Fruit fly (Drosophila melanogaster) whole organism, embryonic: Measurements from ENCODE around the gene CG31883.

Experiments
- Asciz ChIP-seq: fragments of 200-800 bp; sonication (Bioruptor generic); optimal IDR thresholded peaks from 2 replicates; lab custom pipeline; 2017; ENCODE audit warnings: missing biosample characterization, mild to moderate bottlenecking, missing genetic modification characterization, missing genetic modification reagents
- Atf-2 ChIP-seq: fragments of 200-800 bp; sonication (Bioruptor generic); optimal IDR thresholded peaks from 2 replicates; lab custom pipeline; 2016; ENCODE audit warnings: missing biosample characterization, missing genetic modification characterization
- Bdp1 ChIP-seq: fragments of 200-800 bp; sonication (Bioruptor generic); optimal IDR thresholded peaks from 3 replicates; lab custom pipeline; 2016; ENCODE audit warnings: missing biosample characterization, missing genetic modification characterization
- Blimp-1 ChIP-seq: fragments of 200-800 bp; sonication (Bioruptor generic); optimal IDR thresholded peaks from 3 replicates; lab custom pipeline; 2018; ENCODE audit warnings: missing biosample characterization, missing genetic modification characterization, mild to moderate bottlenecking, moderate library complexity, missing genetic modification reagents
- C15 ChIP-seq: fragments of 200-800 bp; sonication (Bioruptor generic); IDR thresholded peaks from 3 replicates; pipeline ENCODE4 v1.3.6; 2022; ENCODE audit warnings: missing biosample characterization, missing genetic modification characterization
- CG10274 ChIP-seq: fragments of 200-800 bp; sonication (Bioruptor generic); optimal IDR thresholded peaks from 3 replicates; lab custom pipeline; 2017; ENCODE audit warnings: missing biosample characterization, mild to moderate bottlenecking, missing genetic modification characterization
- CG10321 ChIP-seq: fragments of 200-800 bp; sonication (Bioruptor generic); IDR thresholded peaks from 2 replicates; pipeline ENCODE4 v1.3.6; 2022; ENCODE audit warnings: missing biosample characterization, missing genetic modification characterization
- CG15479 ChIP-seq: fragments of 200-800 bp; sonication (Bioruptor generic); optimal IDR thresholded peaks from 3 replicates; lab custom pipeline; 2019; ENCODE audit warnings: missing biosample characterization, mild to moderate bottlenecking, missing genetic modification characterization, moderate library complexity
- CG16813 ChIP-seq: fragments of 200-800 bp; sonication (Bioruptor generic); IDR thresholded peaks from 3 replicates; pipeline ENCODE4 v1.3.6; 2022; ENCODE audit warnings: missing biosample characterization, missing genetic modification characterization; ENCODE audit not compliant: partially characterized antibody
- CG16815 ChIP-seq: fragments of 200-800 bp; sonication (Bioruptor generic); optimal IDR thresholded peaks from 3 replicates; lab custom pipeline; 2017; ENCODE audit warnings: missing biosample characterization, mild to moderate bottlenecking, missing genetic modification characterization
- CG17802 ChIP-seq: fragments of 200-800 bp; sonication (Bioruptor generic); optimal IDR thresholded peaks from 2 replicates; lab custom pipeline; 2018; ENCODE audit warnings: missing biosample characterization, mild to moderate bottlenecking, missing genetic modification characterization, moderate library complexity
- CG18599 ChIP-seq: fragments of 200-800 bp; sonication (Bioruptor generic); optimal IDR thresholded peaks from 3 replicates; lab custom pipeline; 2017; ENCODE audit warnings: missing biosample characterization, missing genetic modification characterization, mild to moderate bottlenecking, moderate library complexity, missing genetic modification reagents
- CG2875 ChIP-seq: fragments of 200-800 bp; sonication (Bioruptor generic); optimal IDR thresholded peaks from 2 replicates; lab custom pipeline; 2017; ENCODE audit warnings: missing biosample characterization, mild to moderate bottlenecking, missing genetic modification characterization, missing genetic modification reagents
- CG3995 ChIP-seq: fragments of 200-800 bp; sonication (Bioruptor generic); optimal IDR thresholded peaks from 3 replicates; lab custom pipeline; 2016; ENCODE audit warnings: missing biosample characterization, missing genetic modification characterization
- CG8089 ChIP-seq: fragments of 200-800 bp; sonication (Bioruptor generic); optimal IDR thresholded peaks from 3 replicates; lab custom pipeline; 2016; ENCODE audit warnings: missing biosample characterization, missing genetic modification characterization
- CG9876 ChIP-seq: fragments of 200-800 bp; sonication (Bioruptor generic); optimal IDR thresholded peaks from 2 replicates; lab custom pipeline; 2016; ENCODE audit warnings: missing biosample characterization, missing genetic modification characterization
- CkIIα-i1 ChIP-seq: fragments of 200-800 bp; sonication (Bioruptor generic); IDR thresholded peaks from 2 replicates; pipeline ENCODE4 v1.3.6; 2022; ENCODE audit warnings: missing biosample characterization, missing genetic modification characterization
- D19B ChIP-seq: fragments of 200-800 bp; sonication (Bioruptor generic); optimal IDR thresholded peaks from 2 replicates; lab custom pipeline; 2017; ENCODE audit warnings: missing biosample characterization, mild to moderate bottlenecking, missing genetic modification characterization
- Dad ChIP-seq: fragments of 200-800 bp; sonication (Bioruptor generic); optimal IDR thresholded peaks from 3 replicates; lab custom pipeline; 2016; ENCODE audit warnings: missing biosample characterization, missing genetic modification characterization
- Deaf1 ChIP-seq: fragments of 200-800 bp; optimal IDR thresholded peaks from 3 replicates; lab custom pipeline; 2019; ENCODE audit warnings: missing biosample characterization, mild to moderate bottlenecking, missing genetic modification characterization, moderate library complexity
- E2f1 ChIP-seq: fragments of 200-800 bp; sonication (Bioruptor generic); IDR thresholded peaks from 2 replicates; pipeline ENCODE4 v1.3.6; 2022; ENCODE audit warnings: missing biosample characterization, missing genetic modification characterization
- E2f2 ChIP-seq: fragments of 200-800 bp; sonication (Bioruptor generic); IDR thresholded peaks from 2 replicates; pipeline ENCODE4 v1.3.6; 2022; ENCODE audit warnings: missing biosample characterization, missing genetic modification characterization
- HLH3B ChIP-seq: fragments of 200-800 bp; sonication (Bioruptor generic); IDR thresholded peaks from 2 replicates; pipeline ENCODE4 v1.3.6; 2022; ENCODE audit warnings: missing biosample characterization, missing genetic modification characterization
- HLH4C ChIP-seq: fragments of 200-800 bp; sonication (Bioruptor generic); IDR thresholded peaks from 3 replicates; pipeline ENCODE4 v1.3.6; 2022; ENCODE audit warnings: missing biosample characterization, missing genetic modification characterization; ENCODE audit not compliant: partially characterized antibody
- Hey ChIP-seq: fragments of 200-800 bp; sonication (Bioruptor generic); optimal IDR thresholded peaks from 3 replicates; lab custom pipeline; 2018; ENCODE audit warnings: missing biosample characterization, mild to moderate bottlenecking, missing genetic modification characterization
- HmgD ChIP-seq: fragments of 200-800 bp; sonication (Bioruptor generic); optimal IDR thresholded peaks from 3 replicates; lab custom pipeline; 2016; ENCODE audit warnings: missing biosample characterization, missing genetic modification characterization
- Hr78 ChIP-seq, 2 experiments: fragments of 200-800 bp in 1 of 2; fragments of >200 bp in 1 of 2; sonication (Bioruptor generic) in 1 of 2; optimal IDR thresholded peaks; 2 replicates each; lab custom pipeline; 2017 to 2019; ENCODE audit warnings: missing biosample characterization in 2 of 2, missing genetic modification characterization in 2 of 2, mild to moderate bottlenecking in 1 of 2, moderate library complexity in 1 of 2
- Oaz ChIP-seq: fragments of 200-800 bp; sonication (Bioruptor generic); IDR thresholded peaks from 2 replicates; pipeline ENCODE4 v1.3.6; 2022; ENCODE audit warnings: missing biosample characterization, missing genetic modification characterization
- abd-A ChIP-seq: fragments of 200-800 bp; sonication (Bioruptor generic); optimal IDR thresholded peaks from 3 replicates; lab custom pipeline; 2019; ENCODE audit warnings: missing biosample characterization, mild to moderate bottlenecking, missing genetic modification characterization, moderate library complexity
- ac ChIP-seq: fragments of 200-800 bp; sonication (Bioruptor generic); optimal IDR thresholded peaks from 3 replicates; lab custom pipeline; 2017; ENCODE audit warnings: missing biosample characterization, mild to moderate bottlenecking, missing genetic modification characterization
- al ChIP-seq: fragments of 200-800 bp; sonication (Bioruptor generic); IDR thresholded peaks from 2 replicates; pipeline ENCODE4 v1.3.6; 2022; ENCODE audit warnings: missing biosample characterization, missing genetic modification characterization
- az2 ChIP-seq: fragments of 200-800 bp; sonication (Bioruptor generic); optimal IDR thresholded peaks from 3 replicates; lab custom pipeline; 2016; ENCODE audit warnings: missing biosample characterization, missing genetic modification characterization
- br ChIP-seq: fragments of >200 bp; optimal IDR thresholded peaks from 2 replicates; lab custom pipeline; 2017
- cad ChIP-seq: fragments of >200 bp; optimal IDR thresholded peaks from 2 replicates; lab custom pipeline; 2017; ENCODE audit warnings: missing biosample characterization, missing genetic modification characterization
- ewg ChIP-seq: fragments of 200-800 bp; sonication (Bioruptor generic); optimal IDR thresholded peaks from 3 replicates; lab custom pipeline; 2017; ENCODE audit warnings: mild to moderate bottlenecking, missing biosample characterization, missing genetic modification reagents, missing genetic modification characterization
- grn ChIP-seq: fragments of 200-800 bp; sonication (Bioruptor generic); optimal IDR thresholded peaks from 3 replicates; lab custom pipeline; 2017; ENCODE audit warnings: missing biosample characterization, missing genetic modification characterization
- ind ChIP-seq: fragments of 200-800 bp; sonication (Bioruptor generic); optimal IDR thresholded peaks from 3 replicates; lab custom pipeline; 2016; ENCODE audit warnings: missing biosample characterization, missing genetic modification characterization
- jumu ChIP-seq: fragments of 200-800 bp; sonication (Bioruptor generic); optimal IDR thresholded peaks from 3 replicates; lab custom pipeline; 2016; ENCODE audit warnings: missing biosample characterization, missing genetic modification characterization
- kah ChIP-seq: fragments of 200-800 bp; sonication (Bioruptor generic); optimal IDR thresholded peaks from 2 replicates; lab custom pipeline; 2018; ENCODE audit warnings: missing biosample characterization, mild to moderate bottlenecking, missing genetic modification characterization
- lola ChIP-seq, 3 experiments: fragments of >200 bp in 2 of 3; fragments of 200-800 bp in 1 of 3; sonication (Bioruptor generic) in 1 of 3; optimal IDR thresholded peaks; 2 replicates each; lab custom pipeline; 2017 to 2019; ENCODE audit warnings: missing biosample characterization in 3 of 3, missing genetic modification characterization in 3 of 3, mild to moderate bottlenecking in 1 of 3, moderate library complexity in 1 of 3
- nerfin-2 ChIP-seq: fragments of 200-800 bp; sonication (Bioruptor generic); IDR thresholded peaks from 2 replicates; pipeline ENCODE4 v1.3.6; 2022; ENCODE audit warnings: missing biosample characterization, missing genetic modification characterization; ENCODE audit not compliant: partially characterized antibody
- rib ChIP-seq: fragments of 200-800 bp; sonication (Bioruptor generic); IDR thresholded peaks from 2 replicates; pipeline ENCODE4 v1.3.6; 2022; ENCODE audit warnings: missing biosample characterization, missing genetic modification characterization
- schlank ChIP-seq: fragments of 200-800 bp; sonication (Bioruptor generic); optimal IDR thresholded peaks from 2 replicates; lab custom pipeline; 2018; ENCODE audit warnings: missing biosample characterization, mild to moderate bottlenecking, missing genetic modification characterization
- scrt ChIP-seq: fragments of 200-800 bp; sonication (Bioruptor generic); optimal IDR thresholded peaks from 2 replicates; lab custom pipeline; 2018; ENCODE audit warnings: missing biosample characterization, mild to moderate bottlenecking, missing genetic modification characterization, moderate library complexity
- sim ChIP-seq: fragments of 200-800 bp; sonication (Bioruptor generic); IDR thresholded peaks from 2 replicates; pipeline ENCODE4 v1.3.6; 2022; ENCODE audit warnings: missing biosample characterization, missing genetic modification characterization
- sima ChIP-seq: fragments of 200-800 bp; sonication (Bioruptor generic); optimal IDR thresholded peaks from 2 replicates; lab custom pipeline; 2016; ENCODE audit warnings: missing biosample characterization, missing genetic modification characterization
- slp2 ChIP-seq: fragments of 200-800 bp; sonication (Bioruptor generic); optimal IDR thresholded peaks from 2 replicates; lab custom pipeline; 2016; ENCODE audit warnings: missing biosample characterization, missing genetic modification characterization
- sr ChIP-seq: fragments of 200-800 bp; sonication (Bioruptor generic); IDR thresholded peaks from 3 replicates; pipeline ENCODE4 v1.3.6; 2022; ENCODE audit warnings: missing biosample characterization, missing genetic modification characterization

The CG31883 gene

DNA sequence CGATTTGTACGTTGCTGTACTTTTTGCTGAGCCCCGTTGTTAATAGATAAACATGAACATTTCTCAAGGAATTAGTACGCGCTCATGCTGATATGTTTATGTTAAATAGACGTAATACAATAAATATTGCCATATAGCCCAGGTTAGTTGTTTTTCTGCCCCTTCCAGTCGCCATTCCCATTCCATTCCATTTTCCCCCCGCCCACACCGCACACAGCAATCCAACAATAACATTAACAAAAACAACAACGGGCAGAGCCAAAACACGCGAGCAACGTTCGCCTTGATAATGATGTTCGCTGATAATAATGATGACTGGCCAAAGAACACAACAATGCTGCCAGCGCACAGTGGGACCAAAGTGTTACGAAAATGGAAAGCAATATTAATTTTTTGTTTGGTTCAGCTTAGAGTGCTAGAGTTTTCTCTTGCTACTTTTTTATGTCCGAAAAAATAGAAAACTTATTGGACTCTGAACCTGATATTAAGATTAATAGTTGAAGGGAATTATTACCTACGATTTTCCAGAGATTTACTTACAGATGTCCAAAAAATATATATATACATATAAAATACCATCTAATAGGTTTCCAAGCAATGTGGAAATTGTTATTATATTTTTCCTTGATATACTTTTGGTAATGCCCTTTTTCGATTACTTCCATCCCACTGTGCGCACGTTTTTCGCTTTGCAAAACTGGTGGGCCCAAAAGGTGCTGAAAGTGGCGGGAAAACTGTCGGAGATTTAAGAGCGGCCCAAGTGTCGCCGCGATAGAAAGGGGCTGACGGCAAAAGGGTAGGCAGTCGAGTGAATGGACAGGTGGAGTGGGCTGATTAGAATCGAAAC is 41.5 kb downstream of the CG31883 start (continued):
- TF ChIP-seq lola (GFP tag; optimal IDR thresholded peaks at IDR 0.05; lab: Kevin White, UChicago) (peak in 1 of 3 experiments; percentile 95), al (GFP tag; lab: Robert Waterston, UW) (peak; percentile 91), Dad (GFP tag; lab: Kevin White, UChicago) (peak; percentile 80), CG9876 (GFP tag; lab: Kevin White, UChicago) (peak; percentile 66), ewg (peak; percentile 91), D19B (GFP tag; lab: Kevin White, UChicago) (peak; percentile 94), schlank (tag; lab: Kevin White, UChicago) (peak; percentile 83), CG8089 (GFP tag; lab: Kevin White, UChicago) (peak; percentile 74), nerfin-2 (GFP tag; lab: Robert Waterston, UW) (no peak), az2 (peak; percentile 95), rib (GFP tag; lab: Robert Waterston, UW) (0 out of 2 replicates have a peak, but pooled peaks have one; percentile 78), Atf-2 (GFP tag; lab: Kevin White, UChicago) (peak; percentile 68), CG10274 (GFP tag; lab: Kevin White, UChicago) (peak; percentile 92), ac (GFP tag; lab: Kevin White, UChicago) (peak; percentile 87), E2f2 (GFP tag; lab: Robert Waterston, UW) (peak; percentile 76), kah (GFP tag; lab: Kevin White, UChicago) (peak; percentile 90), Blimp-1 (GFP tag; lab: Kevin White, UChicago) (peak; percentile 93), Bdp1 (GFP tag; lab: Kevin White, UChicago) (peak; percentile 78), Hey (tag; lab: Kevin White, UChicago) (peak; percentile 35), sr (GFP tag; lab: Robert Waterston, UW) (peak; percentile 18; the same call in 1 of the 3 replicates), abd-A (tag; lab: Kevin White, UChicago) (peak; percentile 71), jumu (GFP tag; lab: Kevin White, UChicago) (peak; percentile 74), CG17802 (peak; percentile 62), CG15479 (peak; percentile 91), br (lab: Kevin White, UChicago) (no peak), Oaz (GFP tag; lab: Robert Waterston, UW) (peak; percentile 86), sima (GFP tag; lab: Kevin White, UChicago) (peak; percentile 52), E2f1 (GFP tag; lab: Robert Waterston, UW) (peak; percentile 89), HLH3B (peak; percentile 91), CG3995 (peak; percentile 69), CG16813 (peak; percentile 43; the same call in 2 of the 3 replicates), Deaf1 (tag; lab: Kevin White, UChicago) (peak; percentile 87), scrt (GFP tag; lab: Kevin White, UChicago) (peak; percentile 92), sim (peak; percentile 76; the same call in 1 of the 2 replicates), CG2875 (GFP tag; lab: Kevin White, UChicago) (peak; percentile 96), HLH4C (no peak; the same call in 2 of the 3 replicates), ind (GFP tag; lab: Kevin White, UChicago) (peak; percentile 94), C15 (GFP tag; lab: Robert Waterston, UW) (peak; percentile 71; the same call in 2 of the 3 replicates), CG16815 (GFP tag; lab: Kevin White, UChicago) (peak; percentile 95), CkIIα-i1 (GFP tag; lab: Robert Waterston, UW) (peak; percentile 48; the same call in 1 of the 2 replicates), HmgD (GFP tag; lab: Kevin White, UChicago) (no peak), CG18599 (GFP tag; lab: Kevin White, UChicago) (peak; percentile 98), Asciz (GFP tag; lab: Kevin White, UChicago) (peak; percentile 96), slp2 (peak; percentile 80), grn (GFP tag; lab: Kevin White, UChicago) (peak; percentile 64), Hr78 (GFP tag; optimal IDR thresholded peaks at IDR 0.05; lab: Kevin White, UChicago) (peak in 1 of 2 experiments; percentile 87), CG10321 (GFP tag; lab: Robert Waterston, UW) (no peak; the same call in 1 of the 2 replicates), cad (no peak)
